Worm (Caenorhabditis elegans) whole organism, mixed stage, embryonic: ENCODE data around the gene srj-11.

Experiments
- blmp-1 ChIP-seq: fragments of 150-350 bp; optimal IDR thresholded peaks from 2 replicates; lab custom pipeline; 2014; ENCODE audit warnings: missing biosample characterization, missing genetic modification characterization
- ceh-43 ChIP-seq: fragments of 200-800 bp; sonication (Bioruptor generic); optimal IDR thresholded peaks from 2 replicates; lab custom pipeline; 2018; ENCODE audit warnings: mild to moderate bottlenecking, missing genetic modification characterization, moderate library complexity, missing compliant biosample characterization
- cnd-1 ChIP-seq: fragments of 200-800 bp; sonication (Bioruptor generic); optimal IDR thresholded peaks from 2 replicates; lab custom pipeline; 2018; ENCODE audit warnings: mild to moderate bottlenecking, missing genetic modification characterization, missing compliant biosample characterization
- lin-13 ChIP-seq: fragments of 150-350 bp; optimal IDR thresholded peaks from 2 replicates; lab custom pipeline; 2014; ENCODE audit warnings: missing biosample characterization, missing genetic modification characterization
- lsy-2 ChIP-seq: fragments of 150-350 bp; optimal IDR thresholded peaks from 2 replicates; lab custom pipeline; 2014; ENCODE audit warnings: missing biosample characterization, missing genetic modification characterization
- mab-5 ChIP-seq: fragments of 150-350 bp; optimal IDR thresholded peaks from 2 replicates; lab custom pipeline; 2014; ENCODE audit warnings: missing biosample characterization, missing genetic modification characterization
- nhr-12 ChIP-seq: fragments of 150-350 bp; optimal IDR thresholded peaks from 2 replicates; lab custom pipeline; 2014; ENCODE audit warnings: missing biosample characterization, missing genetic modification characterization
- pha-4 ChIP-seq: fragments of 150-350 bp; optimal IDR thresholded peaks from 2 replicates; lab custom pipeline; 2018; ENCODE audit warnings: missing biosample characterization, missing genetic modification reagents, missing genetic modification characterization
- tbx-8 ChIP-seq: fragments of 200-800 bp; sonication (Bioruptor generic); optimal IDR thresholded peaks from 2 replicates; lab custom pipeline; 2018; ENCODE audit warnings: mild to moderate bottlenecking, missing genetic modification characterization, moderate library complexity, missing compliant biosample characterization
- unc-39 ChIP-seq: fragments of 150-350 bp; optimal IDR thresholded peaks from 2 replicates; lab custom pipeline; 2014; ENCODE audit warnings: missing biosample characterization, missing genetic modification characterization

DNA sequence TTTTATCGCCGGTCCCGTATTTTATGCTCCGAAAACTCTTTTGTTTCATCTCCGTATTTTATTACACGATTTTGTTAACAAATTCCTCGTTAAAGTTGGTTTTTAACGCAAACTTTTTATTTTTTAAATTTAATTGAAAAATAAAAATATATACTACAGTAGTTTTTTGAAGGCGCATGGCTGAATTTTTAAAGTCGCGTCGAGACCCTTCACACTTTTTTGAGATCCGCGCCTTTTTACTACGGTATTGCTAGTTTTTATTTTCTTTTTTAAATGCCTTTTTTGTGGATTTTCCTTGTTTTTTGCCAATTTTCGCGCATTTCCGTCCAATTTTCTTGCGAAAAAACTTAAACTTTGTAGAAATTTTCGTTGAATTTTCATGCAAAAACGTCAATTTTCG is 36.8 kb upstream of the srj-11 start:
- TF ChIP-seq tbx-8: no peak
- no peak for TF ChIP-seq ceh-43 (GFP tag; lab: Kevin White, UChicago)
- TF ChIP-seq mab-5 (tag; lab: Kevin White, UChicago): no peak
- TF ChIP-seq pha-4 (tag; lab: Kevin White, UChicago): no peak
- TF ChIP-seq lin-13: no peak
- no peak for TF ChIP-seq blmp-1 (tag; lab: Kevin White, UChicago)
- no peak for TF ChIP-seq unc-39
- TF ChIP-seq nhr-12 (tag; lab: Kevin White, UChicago): no peak
- no peak for TF ChIP-seq cnd-1 (tag; lab: Kevin White, UChicago)
- TF ChIP-seq lsy-2: no peak
